Fruit fly (Drosophila melanogaster): ENCODE results near the gene RpS3A.

- TF ChIP-seq ttk (optimal IDR thresholded peaks at IDR 0.05) (no peak), Sin3A (optimal IDR thresholded peaks at IDR 0.05) (no peak), psq (optimal IDR thresholded peaks at IDR 0.05) (no peak), insv (optimal IDR thresholded peaks at IDR 0.05) (no peak), Myc (optimal IDR thresholded peaks at IDR 0.05) (no peak), h (optimal IDR thresholded peaks at IDR 0.05) (no peak)
These were observed 10.5 kb downstream of the RpS3A start, which contains the start of gene ci for dm6 chr4:56242-57159.
